Fruit fly (Drosophila melanogaster): ENCODE results near the gene Meltrin.

Gene Meltrin

dm6 chr3R:14740658-14741191 lies 43.6 kb upstream of the Meltrin start (continued):
- TF ChIP-seq crol (GFP tag; IDR thresholded peaks at IDR 0.05) (peak; percentile 48), CG12744 (GFP tag; optimal IDR thresholded peaks at IDR 0.05) (no peak), ara (GFP tag; IDR thresholded peaks at IDR 0.05) (no peak), CG4424 (GFP tag; optimal IDR thresholded peaks at IDR 0.05) (peak; percentile 44), crc (GFP tag; optimal IDR thresholded peaks at IDR 0.05) (peak; percentile 36), Opbp (GFP tag; IDR thresholded peaks at IDR 0.05; ENCODE audit: partially characterized antibody) (0 out of 3 replicates have a peak, but pooled peaks have one; percentile 46), CG15073 (GFP tag; optimal IDR thresholded peaks at IDR 0.05) (no peak), slou (GFP tag; optimal IDR thresholded peaks at IDR 0.05) (no peak), CG2889 (GFP tag; IDR thresholded peaks at IDR 0.05) (no peak), Hr51 (GFP tag; optimal IDR thresholded peaks at IDR 0.05) (peak in 1 of 2 experiments; percentile 72), en (GFP tag; optimal IDR thresholded peaks at IDR 0.05) (no peak), Fer1 (GFP tag; optimal IDR thresholded peaks at IDR 0.05) (peak; percentile 55), Doc2 (GFP tag; IDR thresholded peaks at IDR 0.05) (no peak), abd-A (tag; optimal IDR thresholded peaks at IDR 0.05) (peak; percentile 76), CG31224 (GFP tag; IDR thresholded peaks at IDR 0.05) (peak; percentile 38; the same call in 1 of the 2 replicates), CG11456 (GFP tag; IDR thresholded peaks at IDR 0.05) (peak; percentile 89), Ravus (GFP tag; IDR thresholded peaks at IDR 0.05) (no peak), CG15479 (GFP tag; optimal IDR thresholded peaks at IDR 0.05) (peak; percentile 32), CG31388 (GFP tag; optimal IDR thresholded peaks at IDR 0.05) (no peak), CG14965 (GFP tag; optimal IDR thresholded peaks at IDR 0.05; ENCODE audit: borderline replicate concordance) (no peak), phol (tag; optimal IDR thresholded peaks at IDR 0.05) (peak; percentile 12), sqz (GFP tag; optimal IDR thresholded peaks at IDR 0.05) (peak; percentile 50), CG8359 (GFP tag; optimal IDR thresholded peaks at IDR 0.05; ENCODE audit: borderline replicate concordance) (no peak), Hr3 (GFP tag; optimal IDR thresholded peaks at IDR 0.05) (peak; percentile 44), CG14014 (GFP tag; IDR thresholded peaks at IDR 0.05) (peak; percentile 46), Ptx1 (GFP tag; IDR thresholded peaks at IDR 0.05) (peak; percentile 71), MESR4 (GFP tag; optimal IDR thresholded peaks at IDR 0.05) (peak; percentile 77), croc (GFP tag; conservative IDR thresholded peaks at IDR 0.05) (peak; percentile 20; the same call in 2 of the 3 replicates), z (GFP tag; IDR thresholded peaks at IDR 0.05) (no peak), slp2 (GFP tag; optimal IDR thresholded peaks at IDR 0.05) (peak; percentile 41), Dll (GFP tag; IDR thresholded peaks at IDR 0.05; ENCODE audit: partially characterized antibody) (no peak), bigmax (GFP tag; optimal IDR thresholded peaks at IDR 0.05) (peak; percentile 63), stwl (tag; optimal IDR thresholded peaks at IDR 0.05) (peak; percentile 96), Oli (tag; optimal IDR thresholded peaks at IDR 0.05) (no peak), rib (GFP tag; IDR thresholded peaks at IDR 0.05) (peak; percentile 72), gce (GFP tag; IDR thresholded peaks at IDR 0.05) (no peak; the same call in 2 of the 3 replicates), D (optimal IDR thresholded peaks at IDR 0.05) (no peak), D (GFP tag; optimal IDR thresholded peaks at IDR 0.05) (peak; percentile 0), inv (GFP tag; IDR thresholded peaks at IDR 0.05; ENCODE audit: partially characterized antibody) (no peak), Dek (tag; optimal IDR thresholded peaks at IDR 0.05) (peak; percentile 47), nerfin-1 (tag; optimal IDR thresholded peaks at IDR 0.05) (no peak), CG13123 (GFP tag; optimal IDR thresholded peaks at IDR 0.05) (no peak), Hsf (GFP tag; optimal IDR thresholded peaks at IDR 0.05) (peak; percentile 60), CG14441 (GFP tag; IDR thresholded peaks at IDR 0.05) (peak; percentile 46; the same call in 1 of the 2 replicates), CG16815 (GFP tag; optimal IDR thresholded peaks at IDR 0.05) (peak; percentile 54), CG34224 (GFP tag; IDR thresholded peaks at IDR 0.05; ENCODE audit: partially characterized antibody) (no peak), pum (GFP tag; optimal IDR thresholded peaks at IDR 0.05) (peak; percentile 69), hkb (optimal IDR thresholded peaks at IDR 0.05) (peak; percentile 62), hkb (GFP tag; IDR thresholded peaks at IDR 0.05) (0 out of 2 replicates have a peak, but pooled peaks have one; percentile 14), trem (tag; optimal IDR thresholded peaks at IDR 0.05) (peak; percentile 26), CG12071 (GFP tag; optimal IDR thresholded peaks at IDR 0.05) (peak; percentile 43)

All from whole organism, embryonic.